Fruit fly (Drosophila melanogaster) whole organism, embryonic: ENCODE measurements around the gene AspRS-m.

Source experiments
- Awh ChIP-seq: fragments of 200-800 bp; sonication (Bioruptor generic); IDR thresholded peaks from 2 replicates; pipeline ENCODE4, ENCODE4 v1.3.6; 2022; ENCODE audit warnings: missing biosample characterization, missing genetic modification characterization
- BtbVII ChIP-seq: fragments of 200-800 bp; sonication (Bioruptor generic); optimal IDR thresholded peaks from 3 replicates; lab custom pipeline; 2017; ENCODE audit warnings: missing biosample characterization, mild to moderate bottlenecking, missing genetic modification characterization
- CG1024 ChIP-seq: fragments of 200-800 bp; sonication (Bioruptor generic); IDR thresholded peaks from 2 replicates; pipeline ENCODE4 v1.3.6; 2022; ENCODE audit warnings: missing biosample characterization, missing genetic modification characterization
- CG10274 ChIP-seq: fragments of 200-800 bp; sonication (Bioruptor generic); optimal IDR thresholded peaks from 3 replicates; lab custom pipeline; 2017; ENCODE audit warnings: missing biosample characterization, mild to moderate bottlenecking, missing genetic modification characterization
- CG11504 ChIP-seq: fragments of 200-800 bp; sonication (Bioruptor generic); optimal IDR thresholded peaks from 3 replicates; lab custom pipeline; 2019; ENCODE audit warnings: missing biosample characterization, mild to moderate bottlenecking, missing genetic modification characterization, moderate library complexity
- CG11723 ChIP-seq: fragments of 200-800 bp; sonication (Bioruptor generic); optimal IDR thresholded peaks from 2 replicates; lab custom pipeline; 2017; ENCODE audit warnings: missing biosample characterization, mild to moderate bottlenecking, missing genetic modification characterization
- CG12071 ChIP-seq: fragments of 200-800 bp; sonication (Bioruptor generic); optimal IDR thresholded peaks from 3 replicates; lab custom pipeline; 2018; ENCODE audit warnings: missing biosample characterization, mild to moderate bottlenecking, missing genetic modification characterization
- CG12104 ChIP-seq: fragments of 200-800 bp; sonication (Bioruptor generic); optimal IDR thresholded peaks from 3 replicates; lab custom pipeline; 2016; ENCODE audit warnings: missing biosample characterization, missing genetic modification characterization
- CG13624 ChIP-seq: fragments of 200-800 bp; sonication (Bioruptor generic); optimal IDR thresholded peaks from 2 replicates; lab custom pipeline; 2016; ENCODE audit warnings: missing biosample characterization, missing genetic modification characterization
- CG16779 ChIP-seq: fragments of 200-800 bp; sonication (Bioruptor generic); IDR thresholded peaks from 2 replicates; pipeline ENCODE4 v1.3.6; 2022; ENCODE audit warnings: missing biosample characterization, missing genetic modification characterization
- CG17186 ChIP-seq: fragments of 200-800 bp; sonication (Bioruptor generic); optimal IDR thresholded peaks from 3 replicates; lab custom pipeline; 2017; ENCODE audit warnings: missing biosample characterization, missing genetic modification reagents, missing genetic modification characterization
- CG2678 ChIP-seq: fragments of 200-800 bp; sonication (Bioruptor generic); optimal IDR thresholded peaks from 3 replicates; lab custom pipeline; 2019; ENCODE audit warnings: missing biosample characterization, mild to moderate bottlenecking, missing genetic modification characterization, moderate library complexity
- CG2712 ChIP-seq: fragments of 200-800 bp; optimal IDR thresholded peaks from 3 replicates; lab custom pipeline; 2019; ENCODE audit warnings: missing biosample characterization, mild to moderate bottlenecking, missing genetic modification characterization, moderate library complexity
- CG30403 ChIP-seq: fragments of 200-800 bp; sonication (Bioruptor generic); optimal IDR thresholded peaks from 3 replicates; lab custom pipeline; 2016; ENCODE audit warnings: missing biosample characterization, missing genetic modification characterization
- CG3281 ChIP-seq: fragments of 200-800 bp; sonication (Bioruptor generic); optimal IDR thresholded peaks from 3 replicates; lab custom pipeline; 2017; ENCODE audit warnings: missing biosample characterization, mild to moderate bottlenecking, missing genetic modification characterization
- CG33557 ChIP-seq: fragments of 200-800 bp; sonication (Bioruptor generic); optimal IDR thresholded peaks from 2 replicates; lab custom pipeline; 2019; ENCODE audit warnings: missing biosample characterization, mild to moderate bottlenecking, missing genetic modification characterization, moderate library complexity
- CG34422 ChIP-seq: fragments of 200-800 bp; sonication (Bioruptor generic); IDR thresholded peaks from 3 replicates; pipeline ENCODE4 v1.3.6; 2022; ENCODE audit warnings: missing biosample characterization, missing genetic modification characterization
- CG3726 ChIP-seq: fragments of 200-800 bp; sonication (Bioruptor generic); IDR thresholded peaks from 3 replicates; pipeline ENCODE4, ENCODE4 v1.3.6; 2022; ENCODE audit warnings: missing biosample characterization, missing genetic modification characterization
- CG42726 ChIP-seq: fragments of 200-800 bp; sonication (Bioruptor generic); IDR thresholded peaks from 2 replicates; pipeline ENCODE4 v1.3.6; 2022; ENCODE audit warnings: missing biosample characterization, missing genetic modification characterization; ENCODE audit not compliant: partially characterized antibody
- CG7357 ChIP-seq: fragments of 200-800 bp; sonication (Bioruptor generic); IDR thresholded peaks from 3 replicates; pipeline ENCODE4 v1.3.6; 2022; ENCODE audit warnings: missing biosample characterization, missing genetic modification characterization
- CG7745 ChIP-seq: fragments of 200-800 bp; sonication (Bioruptor generic); optimal IDR thresholded peaks from 2 replicates; lab custom pipeline; 2018; ENCODE audit warnings: missing biosample characterization, mild to moderate bottlenecking, missing genetic modification characterization, moderate library complexity
- CG8765 ChIP-seq: fragments of 200-800 bp; sonication (Bioruptor generic); IDR thresholded peaks from 2 replicates; pipeline ENCODE4 v1.3.6; 2022; ENCODE audit warnings: missing biosample characterization, missing genetic modification characterization
- CG9215 ChIP-seq: fragments of 200-800 bp; sonication (Bioruptor generic); IDR thresholded peaks from 2 replicates; pipeline ENCODE4 v1.3.6; 2022; ENCODE audit warnings: missing biosample characterization, missing genetic modification characterization
- CG9437 ChIP-seq: fragments of 200-800 bp; sonication (Bioruptor generic); optimal IDR thresholded peaks from 2 replicates; lab custom pipeline; 2018; ENCODE audit warnings: missing biosample characterization, mild to moderate bottlenecking, missing genetic modification characterization
- CG9727 ChIP-seq: fragments of 200-800 bp; sonication (Bioruptor generic); optimal IDR thresholded peaks from 3 replicates; lab custom pipeline; 2017; ENCODE audit warnings: missing biosample characterization, mild to moderate bottlenecking, missing genetic modification characterization
- CG9932 ChIP-seq: fragments of 200-800 bp; sonication (Bioruptor generic); IDR thresholded peaks from 2 replicates; pipeline ENCODE4 v1.3.6; 2022; ENCODE audit warnings: missing biosample characterization, missing genetic modification characterization
- Doc2 ChIP-seq: fragments of 200-800 bp; sonication (Bioruptor generic); IDR thresholded peaks from 2 replicates; pipeline ENCODE4 v1.3.6; 2022; ENCODE audit warnings: missing biosample characterization, missing genetic modification characterization
- Drgx ChIP-seq: fragments of 200-800 bp; sonication (Bioruptor generic); IDR thresholded peaks from 2 replicates; pipeline ENCODE4 v1.3.6; 2022; ENCODE audit warnings: missing biosample characterization, missing genetic modification characterization
- E2f2 ChIP-seq: fragments of 200-800 bp; sonication (Bioruptor generic); IDR thresholded peaks from 2 replicates; pipeline ENCODE4 v1.3.6; 2022; ENCODE audit warnings: missing biosample characterization, missing genetic modification characterization
- HmgZ ChIP-seq: fragments of 200-800 bp; sonication (Bioruptor generic); optimal IDR thresholded peaks from 2 replicates; lab custom pipeline; 2018; ENCODE audit warnings: missing biosample characterization, mild to moderate bottlenecking, missing genetic modification characterization
- MBD-R2 ChIP-seq: fragments of 200-800 bp; sonication (Bioruptor generic); IDR thresholded peaks from 2 replicates; pipeline ENCODE4 v1.3.6; 2022; ENCODE audit warnings: missing biosample characterization, missing genetic modification characterization
- NC2α ChIP-seq: fragments of 200-800 bp; sonication (Bioruptor generic); optimal IDR thresholded peaks from 2 replicates; lab custom pipeline; 2016; ENCODE audit warnings: missing biosample characterization, missing genetic modification characterization
- Nf-YC ChIP-seq: fragments of 200-800 bp; optimal IDR thresholded peaks from 3 replicates; lab custom pipeline; 2019; ENCODE audit warnings: missing biosample characterization, mild to moderate bottlenecking, missing genetic modification characterization, moderate library complexity
- Opbp ChIP-seq: fragments of 200-800 bp; sonication (Bioruptor generic); IDR thresholded peaks from 3 replicates; pipeline ENCODE4 v1.3.6; 2022; ENCODE audit warnings: missing biosample characterization, missing genetic modification characterization; ENCODE audit not compliant: partially characterized antibody
- Six4 ChIP-seq: fragments of 200-800 bp; sonication (Bioruptor generic); optimal IDR thresholded peaks from 2 replicates; lab custom pipeline; 2016; ENCODE audit warnings: missing biosample characterization, missing genetic modification characterization
- Taf1 ChIP-seq: fragments of 200-800 bp; sonication (Bioruptor generic); IDR thresholded peaks from 2 replicates; pipeline ENCODE4 v1.3.6; 2022; ENCODE audit warnings: missing biosample characterization, missing genetic modification characterization
- ab ChIP-seq: fragments of 200-800 bp; sonication (Bioruptor generic); optimal IDR thresholded peaks from 2 replicates; lab custom pipeline; 2016; ENCODE audit warnings: missing biosample characterization, missing genetic modification characterization
- dati ChIP-seq: fragments of 200-800 bp; sonication (Bioruptor generic); IDR thresholded peaks from 2 replicates; pipeline ENCODE4 v1.3.6; 2022; ENCODE audit warnings: missing biosample characterization, missing genetic modification characterization
- esg ChIP-seq: fragments of 200-800 bp; sonication (Bioruptor generic); conservative IDR thresholded peaks from 2 replicates; pipeline ENCODE4 v1.3.6; 2022; ENCODE audit warnings: missing biosample characterization, missing genetic modification characterization
- eyg ChIP-seq: fragments of 200-800 bp; sonication (Bioruptor generic); optimal IDR thresholded peaks from 3 replicates; lab custom pipeline; 2016; ENCODE audit warnings: missing biosample characterization, missing genetic modification characterization
- ken ChIP-seq: fragments of 200-800 bp; sonication (Bioruptor generic); IDR thresholded peaks from 3 replicates; pipeline ENCODE4 v1.3.6; 2022; ENCODE audit warnings: missing biosample characterization, missing genetic modification characterization
- knrl ChIP-seq: fragments of 200-800 bp; sonication (Bioruptor generic); IDR thresholded peaks from 3 replicates; pipeline ENCODE4 v1.3.6; 2022; ENCODE audit warnings: missing biosample characterization, missing genetic modification characterization; ENCODE audit not compliant: partially characterized antibody
- psq ChIP-seq: fragments of 200-800 bp; sonication (Bioruptor generic); optimal IDR thresholded peaks from 2 replicates; lab custom pipeline; 2017; ENCODE audit warnings: missing biosample characterization, missing genetic modification characterization
- rib ChIP-seq: fragments of 200-800 bp; sonication (Bioruptor generic); IDR thresholded peaks from 2 replicates; pipeline ENCODE4 v1.3.6; 2022; ENCODE audit warnings: missing biosample characterization, missing genetic modification characterization
- sens-2 ChIP-seq: fragments of 200-800 bp; sonication (Bioruptor generic); IDR thresholded peaks from 2 replicates; pipeline ENCODE4 v1.3.6; 2022; ENCODE audit warnings: missing biosample characterization, missing genetic modification characterization
- tap ChIP-seq: fragments of 200-800 bp; optimal IDR thresholded peaks from 3 replicates; lab custom pipeline; 2019; ENCODE audit warnings: missing biosample characterization, mild to moderate bottlenecking, missing genetic modification characterization, moderate library complexity
- tio ChIP-seq: fragments of 200-800 bp; sonication (Bioruptor generic); optimal IDR thresholded peaks from 2 replicates; lab custom pipeline; 2017; ENCODE audit warnings: missing biosample characterization, missing genetic modification characterization, inconsistent platforms
- trh ChIP-seq: fragments of 200-800 bp; sonication (Bioruptor generic); optimal IDR thresholded peaks from 2 replicates; lab custom pipeline; 2016; ENCODE audit warnings: missing biosample characterization, missing genetic modification characterization
- ttk ChIP-seq: fragments of 200-800 bp; sonication (Bioruptor generic); IDR thresholded peaks from 2 replicates; pipeline ENCODE4 v2.1.2; 2022; ENCODE audit warnings: missing biosample characterization, missing genetic modification characterization
- zfh1 ChIP-seq: fragments of 200-800 bp; sonication (Bioruptor generic); IDR thresholded peaks from 3 replicates; pipeline ENCODE4 v1.3.6; 2022; ENCODE audit warnings: missing biosample characterization, missing genetic modification characterization

The AspRS-m gene

DNA sequence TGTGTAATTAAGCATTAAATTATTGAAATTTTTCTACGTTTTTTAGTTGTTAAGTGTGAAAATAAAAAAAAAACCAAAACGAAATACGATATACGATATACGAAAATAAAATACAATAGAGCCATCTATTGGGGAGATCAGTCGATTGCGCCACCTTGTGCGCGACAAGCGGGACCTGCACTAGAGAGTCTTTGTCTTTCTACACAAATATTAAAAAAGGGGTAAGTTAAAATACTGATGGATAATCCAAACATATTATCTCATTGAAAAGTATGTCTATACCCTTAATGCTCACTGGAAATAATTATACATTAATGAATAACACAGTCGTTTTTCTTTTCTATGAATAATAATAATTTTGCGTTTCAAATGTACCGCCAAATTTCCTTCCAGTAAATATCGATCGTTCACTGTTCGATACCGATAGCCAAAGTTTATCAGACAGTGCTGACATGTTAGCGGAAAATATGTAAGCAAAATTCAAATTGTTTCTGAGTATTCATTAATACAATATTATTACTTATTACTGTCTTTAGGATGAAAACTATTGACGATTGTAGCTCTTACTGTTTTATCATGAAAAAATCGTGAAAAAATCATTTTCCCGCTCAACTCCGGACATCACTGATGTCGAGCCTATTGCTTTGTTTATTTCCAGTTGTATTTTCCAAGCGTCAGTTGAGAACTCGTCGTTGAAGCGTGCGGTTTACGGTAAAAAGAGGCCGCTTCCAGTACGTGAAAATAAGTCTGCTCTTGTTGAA lies 10.7 kb upstream of the AspRS-m start, which contains the start of gene mdy (continued):
- peak; percentile 60; the same call in 2 of the 3 replicates for TF ChIP-seq zfh1
- no peak for TF ChIP-seq CG10274 (GFP tag; lab: Kevin White, UChicago)
- 0 out of 2 replicates have a peak, but pooled peaks have one; percentile 13 for TF ChIP-seq Awh (GFP tag; lab: Robert Waterston, UW)
- peak; percentile 36 for TF ChIP-seq ab
- TF ChIP-seq ken (GFP tag; lab: Robert Waterston, UW): peak; percentile 60; the same call in 1 of the 3 replicates
- TF ChIP-seq Doc2 (GFP tag; lab: Robert Waterston, UW): no peak
- TF ChIP-seq CG11723: no peak
- no peak; the same call in 1 of the 3 replicates for TF ChIP-seq knrl
- peak; percentile 56 for TF ChIP-seq CG12104 (GFP tag; lab: Kevin White, UChicago)
- TF ChIP-seq trh: no peak
- peak; percentile 33 for TF ChIP-seq CG3281 (GFP tag; lab: Kevin White, UChicago)
- no peak for TF ChIP-seq ttk
- peak; percentile 63 for TF ChIP-seq CG9932 (GFP tag; lab: Robert Waterston, UW)
- no peak for TF ChIP-seq CG2678
- 0 out of 2 replicates have a peak, but pooled peaks have one; percentile 29 for TF ChIP-seq CG42726 (GFP tag; lab: Robert Waterston, UW)
- 0 out of 3 replicates have a peak, but pooled peaks have one; percentile 9 for TF ChIP-seq CG3726 (GFP tag; lab: Robert Waterston, UW)
- no peak for TF ChIP-seq BtbVII
- no peak for TF ChIP-seq eyg (GFP tag; lab: Kevin White, UChicago)
- TF ChIP-seq CG33557 (GFP tag; lab: Kevin White, UChicago): peak; percentile 45
- TF ChIP-seq CG12071: no peak
- TF ChIP-seq CG7745 (tag; lab: Kevin White, UChicago): no peak
- TF ChIP-seq esg (GFP tag; lab: Robert Waterston, UW): peak; percentile 58
- no peak for TF ChIP-seq tap (tag; lab: Kevin White, UChicago)
- peak; percentile 27; the same call in 1 of the 2 replicates for TF ChIP-seq CG1024 (GFP tag; lab: Robert Waterston, UW)
- peak; percentile 68 for TF ChIP-seq CG2712 (tag; lab: Kevin White, UChicago)
- TF ChIP-seq Drgx: peak; percentile 57; the same call in 1 of the 2 replicates
- TF ChIP-seq CG13624 (GFP tag; lab: Kevin White, UChicago): no peak
- TF ChIP-seq psq (GFP tag; lab: Kevin White, UChicago): no peak
- peak; percentile 33; the same call in 1 of the 2 replicates for TF ChIP-seq CG8765 (GFP tag; lab: Robert Waterston, UW)
- peak; percentile 7 for TF ChIP-seq CG17186
- peak; percentile 33 for TF ChIP-seq Six4
- peak; percentile 41 for TF ChIP-seq tio (GFP tag; lab: Kevin White, UChicago)
- TF ChIP-seq CG9215 (GFP tag; lab: Robert Waterston, UW): no peak
- peak; percentile 54 for TF ChIP-seq CG9727 (GFP tag; lab: Kevin White, UChicago)
- no peak for TF ChIP-seq CG7357
- no peak; the same call in 1 of the 2 replicates for TF ChIP-seq MBD-R2 (GFP tag; lab: Robert Waterston, UW)
- no peak for TF ChIP-seq sens-2 (GFP tag; lab: Robert Waterston, UW)
- peak; percentile 6 for TF ChIP-seq NC2α (GFP tag; lab: Kevin White, UChicago)
- TF ChIP-seq HmgZ (tag; lab: Kevin White, UChicago): peak; percentile 55
- peak; percentile 45; the same call in 1 of the 2 replicates for TF ChIP-seq dati (GFP tag; lab: Robert Waterston, UW)
- no peak; the same call in 2 of the 3 replicates for TF ChIP-seq Opbp
- peak; percentile 65 for TF ChIP-seq CG11504 (tag; lab: Kevin White, UChicago)
- no peak for TF ChIP-seq rib (GFP tag; lab: Robert Waterston, UW)
- TF ChIP-seq CG34422: peak; percentile 15; the same call in 2 of the 3 replicates
- peak; percentile 92 for TF ChIP-seq E2f2
- no peak for TF ChIP-seq CG9437 (GFP tag; lab: Kevin White, UChicago)
- peak; percentile 22; the same call in 1 of the 2 replicates for TF ChIP-seq CG16779 (GFP tag; lab: Robert Waterston, UW)
- no peak for TF ChIP-seq Taf1 (GFP tag; lab: Robert Waterston, UW)
- peak; percentile 79 for TF ChIP-seq CG30403
- peak; percentile 48 for TF ChIP-seq Nf-YC (tag; lab: Kevin White, UChicago)
